Fruit fly (Drosophila melanogaster): Measurements from ENCODE around the gene CG17328.

- TF ChIP-seq D19B (GFP tag; optimal IDR thresholded peaks at IDR 0.05): no peak
- TF ChIP-seq her (GFP tag; optimal IDR thresholded peaks at IDR 0.05): no peak
- no peak for TF ChIP-seq CG9609 (GFP tag; optimal IDR thresholded peaks at IDR 0.05)
- no peak for TF ChIP-seq CG10209 (GFP tag; optimal IDR thresholded peaks at IDR 0.05)
- no peak for TF ChIP-seq PHDP (tag; optimal IDR thresholded peaks at IDR 0.05)
- no peak for TF ChIP-seq Gug (GFP tag; IDR thresholded peaks at IDR 0.05)
- no peak for TF ChIP-seq MTF-1 (GFP tag; optimal IDR thresholded peaks at IDR 0.05; ENCODE audit: borderline replicate concordance)
- TF ChIP-seq Optix (GFP tag; IDR thresholded peaks at IDR 0.05): no peak
- no peak for TF ChIP-seq D (optimal IDR thresholded peaks at IDR 0.05)
- TF ChIP-seq D (GFP tag; optimal IDR thresholded peaks at IDR 0.05): no peak
- TF ChIP-seq twi (tag; optimal IDR thresholded peaks at IDR 0.05): peak; percentile 69
- TF ChIP-seq klu (GFP tag; IDR thresholded peaks at IDR 0.05): no peak
These were observed 23.8 kb downstream of the CG17328 start for dm6 chr2L:16323544-16323943.

Measured in whole organism, embryonic.